Worm (Caenorhabditis elegans): ENCODE data around the gene C34D4.10.

C34D4.10 gene

ce11 chrIV:7084632-7085160 is 36.5 kb downstream of the C34D4.10 start, which contains the start of gene rps-4 (continued):
- TF ChIP-seq Y75B8A.6 (GFP tag; IDR thresholded peaks at IDR 0.05) (no peak), nhr-48 (tag; optimal IDR thresholded peaks at IDR 0.05) (peak; percentile 53), hif-1 (tag; optimal IDR thresholded peaks at IDR 0.05) (peak in 1 of 2 experiments; percentile 67), F26F4.8 (GFP tag; conservative IDR thresholded peaks at IDR 0.05) (no peak), nhr-77 (tag; optimal IDR thresholded peaks at IDR 0.05) (peak; percentile 86), nhr-41 (GFP tag; IDR thresholded peaks at IDR 0.05) (no peak), T20F7.1 (GFP tag; optimal IDR thresholded peaks at IDR 0.05) (peak; percentile 87), unc-39 (tag; optimal IDR thresholded peaks at IDR 0.05) (no peak), php-3 (GFP tag; IDR thresholded peaks at IDR 0.05) (0 out of 2 replicates have a peak, but pooled peaks have one; percentile 42), lin-29 (GFP tag; IDR thresholded peaks at IDR 0.05) (no peak), ceh-20 (GFP tag; IDR thresholded peaks at IDR 0.05) (peak; percentile 79), daf-16 (GFP tag; optimal IDR thresholded peaks at IDR 0.05) (peak in 1 of 2 experiments; percentile 43), daf-16 (tag; optimal IDR thresholded peaks at IDR 0.05) (peak; percentile 92), zip-11 (GFP tag; IDR thresholded peaks at IDR 0.05) (no peak), tra-1 (GFP tag; IDR thresholded peaks at IDR 0.05) (peak; percentile 73; the same call in 1 of the 2 replicates), tag-97 (GFP tag; IDR thresholded peaks at IDR 0.05) (no peak), nhr-102 (tag; optimal IDR thresholded peaks at IDR 0.05) (peak; percentile 61), zag-1 (tag; optimal IDR thresholded peaks at IDR 0.05) (no peak), nhr-76 (tag; optimal IDR thresholded peaks at IDR 0.05) (no peak), nhr-237 (tag; optimal IDR thresholded peaks at IDR 0.05) (no peak), egl-27 (tag; optimal IDR thresholded peaks at IDR 0.05) (no peak), dmd-9 (GFP tag; IDR thresholded peaks at IDR 0.05) (peak; percentile 69), nhr-25 (tag; optimal IDR thresholded peaks at IDR 0.05; ENCODE audit: borderline replicate concordance, insufficient read depth) (peak; percentile 43), Y5F2A.4 (GFP tag; optimal IDR thresholded peaks at IDR 0.05) (no peak), T26A8.4 (GFP tag; IDR thresholded peaks at IDR 0.05) (peak; percentile 77), dmd-8 (GFP tag; IDR thresholded peaks at IDR 0.05) (no peak), hlh-11 (tag; optimal IDR thresholded peaks at IDR 0.05) (peak; percentile 91), zfp-2 (tag; optimal IDR thresholded peaks at IDR 0.05) (peak; percentile 51), daf-19 (GFP tag; conservative IDR thresholded peaks at IDR 0.05) (0 out of 2 replicates have a peak, but pooled peaks have one; percentile 64), unc-130 (GFP tag; optimal IDR thresholded peaks at IDR 0.05) (peak; percentile 42), R02D3.7 (tag; optimal IDR thresholded peaks at IDR 0.05) (no peak), aly-2 (tag; optimal IDR thresholded peaks at IDR 0.05) (no peak), gei-8 (GFP tag; optimal IDR thresholded peaks at IDR 0.05) (no peak), ztf-7 (tag; optimal IDR thresholded peaks at IDR 0.05) (no peak), rbr-2 (tag; optimal IDR thresholded peaks at IDR 0.05) (peak; percentile 75), ceh-28 (tag; optimal IDR thresholded peaks at IDR 0.05) (no peak)

ce11 chrIV:7083976-7084375 is 37.2 kb downstream of the C34D4.10 start:
- TF ChIP-seq nhr-42 (GFP tag; IDR thresholded peaks at IDR 0.05) (0 out of 2 replicates have a peak, but pooled peaks have one; percentile 22), ztf-11 (tag; optimal IDR thresholded peaks at IDR 0.05) (no peak), daf-12 (tag; optimal IDR thresholded peaks at IDR 0.05) (no peak), spr-3 (GFP tag; optimal IDR thresholded peaks at IDR 0.05) (no peak), F49E8.2 (tag; optimal IDR thresholded peaks at IDR 0.05; ENCODE audit: borderline replicate concordance) (no peak), daf-8 (GFP tag; IDR thresholded peaks at IDR 0.05) (no peak), mep-1 (tag; optimal IDR thresholded peaks at IDR 0.05) (no peak), dmd-8 (GFP tag; IDR thresholded peaks at IDR 0.05) (no peak), Y48G9A.11 (GFP tag; IDR thresholded peaks at IDR 0.05) (0 out of 2 replicates have a peak, but pooled peaks have one; percentile 26), R02D3.7 (tag; optimal IDR thresholded peaks at IDR 0.05) (no peak), mxl-2 (GFP tag; conservative IDR thresholded peaks at IDR 0.05) (no peak), aha-1 (tag) (peak; percentile 69)

Measured in whole organism, L4 larva.